Worm (Caenorhabditis elegans): ENCODE results near the gene C47E12.13.

DNA sequence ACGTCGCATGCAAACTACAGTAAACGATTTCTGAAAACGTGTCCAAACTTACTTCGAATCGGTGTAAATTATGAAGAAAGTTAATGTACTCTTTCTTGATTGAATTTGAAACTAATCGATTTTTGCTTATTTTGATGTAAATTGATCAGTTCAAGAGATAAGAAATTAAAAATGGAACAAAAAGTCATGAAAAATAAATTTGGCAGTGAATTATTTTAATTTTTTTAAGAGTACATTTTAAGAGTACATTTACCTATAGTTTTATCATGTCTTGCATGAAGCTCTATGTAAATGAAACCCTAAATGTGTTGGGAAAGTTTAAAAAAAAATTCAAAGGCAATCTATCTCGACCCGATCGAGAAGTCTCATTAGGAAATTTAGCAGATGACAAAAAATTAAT, 49.4 kb upstream of the C47E12.13 start, which contains the start of gene T04B2.7:
- no peak for TF ChIP-seq unc-39 (tag; optimal IDR thresholded peaks at IDR 0.05)
- TF ChIP-seq unc-62 (GFP tag; optimal IDR thresholded peaks at IDR 0.05 in 1 of 2) = no peak
- TF ChIP-seq unc-62 (tag; optimal IDR thresholded peaks at IDR 0.05) = no peak
- TF ChIP-seq ama-1 (optimal IDR thresholded peaks at IDR 0.05) = no peak
